Fruit fly (Drosophila melanogaster): ENCODE data around the gene sd.

- TF ChIP-seq CG17361 (GFP tag; IDR thresholded peaks at IDR 0.05) (no peak), CG13424 (tag; optimal IDR thresholded peaks at IDR 0.05) (no peak), nau (GFP tag; optimal IDR thresholded peaks at IDR 0.05) (no peak), toy (GFP tag; IDR thresholded peaks at IDR 0.05) (no peak), E2f1 (GFP tag; IDR thresholded peaks at IDR 0.05) (no peak), CG10979 (tag; optimal IDR thresholded peaks at IDR 0.05) (no peak), sd (tag; optimal IDR thresholded peaks at IDR 0.05) (no peak), Six4 (GFP tag; optimal IDR thresholded peaks at IDR 0.05) (no peak), org-1 (GFP tag; optimal IDR thresholded peaks at IDR 0.05) (no peak), so (GFP tag; IDR thresholded peaks at IDR 0.05) (no peak), CG13624 (GFP tag; optimal IDR thresholded peaks at IDR 0.05) (no peak), CG8388 (GFP tag; optimal IDR thresholded peaks at IDR 0.05) (no peak)
Measured at dm6 chrX:15804790-15805189, 620 bp downstream of the sd start.
